Fruit fly (Drosophila melanogaster) whole organism, embryonic: ENCODE data around the gene CG10435.
A peak's percentile ranks its signal among the peaks of the same experiment; 100 is the strongest.

Experiments
- CG11398 ChIP-seq: fragments of 200-800 bp; sonication (Bioruptor generic); optimal IDR thresholded peaks from 2 replicates; lab custom pipeline; 2016; ENCODE audit warnings: missing biosample characterization, missing genetic modification characterization
- CG11504 ChIP-seq: fragments of 200-800 bp; sonication (Bioruptor generic); optimal IDR thresholded peaks from 3 replicates; lab custom pipeline; 2019; ENCODE audit warnings: missing biosample characterization, mild to moderate bottlenecking, missing genetic modification characterization, moderate library complexity
- CG1233 ChIP-seq: fragments of 200-800 bp; sonication (Bioruptor generic); optimal IDR thresholded peaks from 4 replicates; lab custom pipeline; 2018; ENCODE audit warnings: missing biosample characterization, mild to moderate bottlenecking, missing genetic modification characterization
- CG12769 ChIP-seq: fragments of 200-800 bp; sonication (Bioruptor generic); optimal IDR thresholded peaks from 2 replicates; lab custom pipeline; 2019; ENCODE audit warnings: missing biosample characterization, mild to moderate bottlenecking, missing genetic modification characterization, moderate library complexity
- CG15269 ChIP-seq: fragments of 200-800 bp; sonication (Bioruptor generic); optimal IDR thresholded peaks from 2 replicates; lab custom pipeline; 2018; ENCODE audit warnings: missing biosample characterization, mild to moderate bottlenecking, missing genetic modification characterization, moderate library complexity
- CG17385 ChIP-seq: fragments of 200-800 bp; sonication (Bioruptor generic); optimal IDR thresholded peaks from 3 replicates; lab custom pipeline; 2018; ENCODE audit warnings: missing biosample characterization, mild to moderate bottlenecking, missing genetic modification characterization
- CG2202 ChIP-seq: fragments of 200-800 bp; sonication (Bioruptor generic); optimal IDR thresholded peaks from 2 replicates; lab custom pipeline; 2018; ENCODE audit warnings: missing biosample characterization, mild to moderate bottlenecking, missing genetic modification characterization
- CG2875 ChIP-seq: fragments of 200-800 bp; sonication (Bioruptor generic); optimal IDR thresholded peaks from 2 replicates; lab custom pipeline; 2017; ENCODE audit warnings: missing biosample characterization, mild to moderate bottlenecking, missing genetic modification characterization, missing genetic modification reagents
- CG31388 ChIP-seq: fragments of 200-800 bp; sonication (Bioruptor generic); optimal IDR thresholded peaks from 2 replicates; lab custom pipeline; 2016; ENCODE audit warnings: missing biosample characterization, missing genetic modification characterization
- CG3163 ChIP-seq: fragments of 200-800 bp; sonication (Bioruptor generic); optimal IDR thresholded peaks from 3 replicates; lab custom pipeline; 2016; ENCODE audit warnings: missing biosample characterization, missing genetic modification characterization
- CG3281 ChIP-seq: fragments of 200-800 bp; sonication (Bioruptor generic); optimal IDR thresholded peaks from 3 replicates; lab custom pipeline; 2017; ENCODE audit warnings: missing biosample characterization, mild to moderate bottlenecking, missing genetic modification characterization
- CG5180 ChIP-seq: fragments of 200-800 bp; sonication (Bioruptor generic); optimal IDR thresholded peaks from 3 replicates; lab custom pipeline; 2017; ENCODE audit warnings: missing biosample characterization, missing genetic modification characterization, mild to moderate bottlenecking, moderate library complexity, missing genetic modification reagents
- CG6854 ChIP-seq: fragments of 200-800 bp; sonication (Bioruptor generic); optimal IDR thresholded peaks from 3 replicates; lab custom pipeline; 2017; ENCODE audit warnings: missing biosample characterization, mild to moderate bottlenecking, missing genetic modification characterization
- CG7928 ChIP-seq: fragments of 200-800 bp; sonication (Bioruptor generic); optimal IDR thresholded peaks from 2 replicates; lab custom pipeline; 2017; ENCODE audit warnings: missing biosample characterization, mild to moderate bottlenecking, missing genetic modification characterization
- CG8765 ChIP-seq: fragments of 200-800 bp; sonication (Bioruptor generic); IDR thresholded peaks from 2 replicates; pipeline ENCODE4 v1.3.6; 2022; ENCODE audit warnings: missing biosample characterization, missing genetic modification characterization
- Deaf1 ChIP-seq: fragments of 200-800 bp; optimal IDR thresholded peaks from 3 replicates; lab custom pipeline; 2019; ENCODE audit warnings: missing biosample characterization, mild to moderate bottlenecking, missing genetic modification characterization, moderate library complexity
- Dll ChIP-seq: fragments of 200-800 bp; sonication (Bioruptor generic); IDR thresholded peaks from 4 replicates; pipeline ENCODE4 v1.3.6; 2022; ENCODE audit warnings: missing biosample characterization, missing genetic modification characterization; ENCODE audit not compliant: partially characterized antibody
- Drgx ChIP-seq: fragments of 200-800 bp; sonication (Bioruptor generic); IDR thresholded peaks from 2 replicates; pipeline ENCODE4 v1.3.6; 2022; ENCODE audit warnings: missing biosample characterization, missing genetic modification characterization
- Ets65A ChIP-seq: fragments of 200-800 bp; sonication (Bioruptor generic); peaks from one replicate; lab custom pipeline; 2016; ENCODE audit warnings: missing biosample characterization, missing genetic modification characterization
- Hr39 ChIP-seq: fragments of >200 bp; optimal IDR thresholded peaks from 2 replicates; lab custom pipeline; 2017
- Kr ChIP-seq: fragments of 200-800 bp; sonication (Bioruptor generic); optimal IDR thresholded peaks from 2 replicates; lab custom pipeline; 2017; ENCODE audit warnings: missing biosample characterization, mild to moderate bottlenecking, missing genetic modification characterization
- Mad ChIP-seq: fragments of 200-800 bp; sonication (Bioruptor generic); optimal IDR thresholded peaks from 2 replicates; lab custom pipeline; 2016; ENCODE audit warnings: missing biosample characterization, missing genetic modification characterization
- Med ChIP-seq: fragments of 200-800 bp; sonication (Bioruptor generic); peaks from one replicate; lab custom pipeline; 2016; ENCODE audit warnings: missing biosample characterization, missing genetic modification characterization, mild to moderate bottlenecking, inconsistent platforms, moderate library complexity
- Ptx1 ChIP-seq: fragments of 200-800 bp; sonication (Bioruptor generic); IDR thresholded peaks from 2 replicates; pipeline ENCODE4 v1.3.6; 2022; ENCODE audit warnings: missing biosample characterization, missing genetic modification characterization
- Rfx ChIP-seq: fragments of 200-800 bp; sonication (Bioruptor generic); IDR thresholded peaks from 2 replicates; pipeline ENCODE4 v1.3.6; 2022; ENCODE audit warnings: missing biosample characterization, missing genetic modification characterization
- Tbp ChIP-seq: fragments of >200 bp; optimal IDR thresholded peaks from 2 replicates; lab custom pipeline; 2018; ENCODE audit warnings: missing biosample characterization, missing genetic modification characterization
- Trl ChIP-seq, 3 experiments: fragments of >200 bp in 2 of 3; fragments of 200-800 bp in 1 of 3; sonication (Bioruptor generic) in 1 of 3; optimal IDR thresholded peaks; 2 replicates in 1 of 3; 3 replicates in 2 of 3; lab custom pipeline; 2016 to 2017; ENCODE audit warnings: missing biosample characterization in 1 of 3, missing genetic modification characterization in 1 of 3
- ara ChIP-seq: fragments of 200-800 bp; sonication (Bioruptor generic); IDR thresholded peaks from 2 replicates; pipeline ENCODE4 v1.3.6; 2022; ENCODE audit warnings: missing biosample characterization, missing genetic modification characterization
- bowl ChIP-seq: fragments of 200-800 bp; sonication (Bioruptor generic); IDR thresholded peaks from 2 replicates; pipeline ENCODE4 v1.3.6; 2022; ENCODE audit warnings: missing biosample characterization, missing genetic modification characterization
- crol ChIP-seq: fragments of 200-800 bp; sonication (Bioruptor generic); IDR thresholded peaks from 2 replicates; pipeline ENCODE4 v1.3.6; 2022; ENCODE audit warnings: missing biosample characterization, missing genetic modification characterization
- en ChIP-seq: fragments of 200-800 bp; sonication (Bioruptor generic); optimal IDR thresholded peaks from 2 replicates; lab custom pipeline; 2016; ENCODE audit warnings: missing biosample characterization, missing genetic modification characterization
- fu2 ChIP-seq: fragments of 200-800 bp; sonication (Bioruptor generic); optimal IDR thresholded peaks from 2 replicates; lab custom pipeline; 2016; ENCODE audit warnings: missing biosample characterization, missing genetic modification characterization
- gcm2 ChIP-seq: fragments of 200-800 bp; sonication (Bioruptor generic); optimal IDR thresholded peaks from 2 replicates; lab custom pipeline; 2016; ENCODE audit warnings: missing biosample characterization, missing genetic modification characterization
- lbe ChIP-seq: fragments of 200-800 bp; sonication (Bioruptor generic); optimal IDR thresholded peaks from 2 replicates; lab custom pipeline; 2016; ENCODE audit warnings: missing biosample characterization, mild to moderate bottlenecking, missing genetic modification characterization
- nom ChIP-seq: fragments of 200-800 bp; sonication (Bioruptor generic); optimal IDR thresholded peaks from 2 replicates; lab custom pipeline; 2017; ENCODE audit warnings: missing biosample characterization, missing genetic modification characterization, mild to moderate bottlenecking, moderate library complexity, missing genetic modification reagents
- psq ChIP-seq: fragments of 200-800 bp; sonication (Bioruptor generic); optimal IDR thresholded peaks from 2 replicates; lab custom pipeline; 2017; ENCODE audit warnings: missing biosample characterization, missing genetic modification characterization
- scrt ChIP-seq: fragments of 200-800 bp; sonication (Bioruptor generic); optimal IDR thresholded peaks from 2 replicates; lab custom pipeline; 2018; ENCODE audit warnings: missing biosample characterization, mild to moderate bottlenecking, missing genetic modification characterization, moderate library complexity
- tio ChIP-seq: fragments of 200-800 bp; sonication (Bioruptor generic); optimal IDR thresholded peaks from 2 replicates; lab custom pipeline; 2017; ENCODE audit warnings: missing biosample characterization, missing genetic modification characterization, inconsistent platforms
- yki ChIP-seq: fragments of >200 bp; optimal IDR thresholded peaks from 3 replicates; lab custom pipeline; 2018

The CG10435 gene

DNA sequence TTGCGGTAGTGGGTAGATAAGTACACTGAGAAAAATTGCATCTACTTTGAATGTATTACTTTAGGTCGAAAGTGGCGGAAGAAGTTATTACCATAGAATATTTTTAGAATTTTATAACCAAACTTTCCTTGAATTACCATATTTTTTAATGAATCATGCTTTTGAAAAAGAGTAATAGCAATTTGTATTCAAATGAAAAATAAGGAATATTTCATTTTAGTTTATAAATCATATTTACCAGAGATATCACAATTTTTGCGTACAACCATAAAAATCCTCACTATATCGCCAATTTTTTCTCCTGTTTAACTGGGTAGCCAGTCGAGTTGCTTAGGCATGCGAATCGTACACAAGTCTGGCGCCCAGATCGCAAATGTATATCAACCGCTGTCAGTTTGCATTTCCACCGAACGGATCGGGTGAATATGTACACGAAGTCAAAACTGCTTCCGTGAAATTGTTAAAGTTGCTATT lies 43.3 kb downstream of the CG10435 start (continued):
- TF ChIP-seq CG7928 (GFP tag; lab: Kevin White, UChicago) = no peak
- TF ChIP-seq CG3281 = no peak
- no peak for TF ChIP-seq Deaf1 (tag; lab: Kevin White, UChicago)
- no peak for TF ChIP-seq CG8765 (GFP tag; lab: Robert Waterston, UW)
- peak; percentile 39 for TF ChIP-seq Ets65A (GFP tag; lab: Kevin White, UChicago)
- no peak for TF ChIP-seq Ptx1 (GFP tag; lab: Robert Waterston, UW)
- TF ChIP-seq, all 482 proteins: peak for 5

DNA sequence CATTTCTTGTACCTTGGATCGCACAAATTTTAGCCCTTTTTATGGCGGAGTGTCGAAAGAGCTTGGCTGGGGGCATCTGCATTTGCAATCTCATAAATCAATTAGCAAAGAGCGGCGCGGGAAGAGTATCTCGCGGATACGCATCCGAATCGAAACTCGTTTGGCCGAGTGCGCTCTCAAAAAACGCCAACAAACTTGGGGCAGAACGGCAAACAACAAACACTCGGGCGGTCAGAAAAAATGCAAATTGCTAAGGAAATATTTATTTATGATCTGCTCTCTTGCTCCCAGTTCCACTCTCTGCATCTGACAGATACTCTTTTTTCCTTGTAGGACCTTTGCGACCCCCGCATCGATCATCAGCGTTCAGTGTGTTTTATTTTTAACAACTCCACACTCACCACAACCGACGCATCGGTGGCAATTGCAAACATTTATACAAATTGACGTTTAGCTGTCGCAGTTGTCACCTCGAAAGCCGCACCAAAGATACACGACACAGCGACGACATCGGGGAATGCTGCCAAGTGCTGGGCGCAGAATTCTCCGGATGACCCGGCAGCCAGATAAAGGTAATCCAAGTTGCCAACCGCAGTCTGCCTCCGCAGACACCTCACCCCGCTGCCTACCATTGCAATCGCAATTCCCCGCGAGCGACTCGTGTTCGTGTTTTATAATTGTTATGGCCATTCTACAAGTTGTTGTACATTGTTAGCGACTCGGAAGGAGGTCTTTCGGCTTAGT lies 43.9 kb downstream of the CG10435 start:
- TF ChIP-seq CG6854 = no peak
- no peak for TF ChIP-seq Rfx (GFP tag; lab: Robert Waterston, UW)
- TF ChIP-seq CG2875 (GFP tag; lab: Kevin White, UChicago) = no peak
- peak; percentile 20 for TF ChIP-seq Med (GFP tag; lab: Kevin White, UChicago)
- peak in 1 of 2 experiments; percentile 7 for TF ChIP-seq Trl (optimal IDR thresholded peaks at IDR 0.05; lab: Kevin White, UChicago)
- TF ChIP-seq Trl (GFP tag; optimal IDR thresholded peaks at IDR 0.05; lab: Kevin White, UChicago) = no peak

DNA sequence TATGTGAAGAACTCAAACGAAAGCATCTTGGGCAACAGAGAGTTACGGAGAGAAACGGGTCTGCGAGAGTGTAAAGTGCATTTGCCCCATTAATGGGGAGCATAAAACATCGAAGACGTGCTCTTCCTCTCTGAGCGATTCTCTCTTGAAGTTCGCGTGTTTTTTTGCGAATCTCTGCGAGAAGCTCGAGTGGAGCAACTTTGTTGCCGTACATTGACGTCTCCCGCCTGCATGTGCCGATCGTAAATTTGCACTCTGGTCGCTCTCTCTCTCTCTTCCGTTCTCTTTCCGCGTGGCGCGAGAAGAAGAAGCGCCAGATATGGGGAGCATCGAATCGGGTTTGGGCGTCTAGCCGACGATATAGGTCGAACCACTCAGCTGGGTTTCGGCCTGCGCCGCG lies 45.2 kb downstream of the CG10435 start:
- TF ChIP-seq Hr39 (lab: Kevin White, UChicago) = no peak
- TF ChIP-seq CG11398 (GFP tag; lab: Kevin White, UChicago) = no peak
- no peak for TF ChIP-seq crol (GFP tag; lab: Robert Waterston, UW)
- peak; percentile 71 for TF ChIP-seq Drgx
- no peak for TF ChIP-seq Mad (GFP tag; lab: Kevin White, UChicago)
- TF ChIP-seq CG12769 = peak; percentile 52
- no peak for TF ChIP-seq CG31388 (GFP tag; lab: Kevin White, UChicago)
- TF ChIP-seq lbe = peak; percentile 67
- TF ChIP-seq bowl (GFP tag; lab: Robert Waterston, UW) = no peak
- peak; percentile 34 for TF ChIP-seq CG5180 (GFP tag; lab: Kevin White, UChicago)
- TF ChIP-seq fu2 (GFP tag; lab: Kevin White, UChicago) = no peak
- TF ChIP-seq tio (GFP tag; lab: Kevin White, UChicago) = no peak
- peak; percentile 54 to 78 for TF ChIP-seq Trl (optimal IDR thresholded peaks at IDR 0.05; lab: Kevin White, UChicago)
- TF ChIP-seq Trl (GFP tag; optimal IDR thresholded peaks at IDR 0.05; lab: Kevin White, UChicago) = no peak
- TF ChIP-seq scrt (GFP tag; lab: Kevin White, UChicago) = no peak
- TF ChIP-seq CG15269 (tag; lab: Kevin White, UChicago) = no peak
- TF ChIP-seq psq (GFP tag; lab: Kevin White, UChicago) = no peak
- TF ChIP-seq CG3163 = peak; percentile 12
- TF ChIP-seq Dll (GFP tag; lab: Robert Waterston, UW) = peak; percentile 55; the same call in 1 of the 4 replicates
- TF ChIP-seq yki (lab: Kevin White, UChicago) = peak; percentile 29
- TF ChIP-seq CG1233 (GFP tag; lab: Kevin White, UChicago) = no peak
- 0 out of 2 replicates have a peak, but pooled peaks have one; percentile 39 for TF ChIP-seq ara (GFP tag; lab: Robert Waterston, UW)
- no peak for TF ChIP-seq CG2202 (tag; lab: Kevin White, UChicago)
- TF ChIP-seq Tbp (GFP tag; lab: Kevin White, UChicago) = no peak
- no peak for TF ChIP-seq en (GFP tag; lab: Kevin White, UChicago)
- peak; percentile 33 for TF ChIP-seq CG17385
- no peak for TF ChIP-seq gcm2 (GFP tag; lab: Kevin White, UChicago)
- TF ChIP-seq CG11504 (tag; lab: Kevin White, UChicago) = peak; percentile 59
- TF ChIP-seq Kr (GFP tag; lab: Kevin White, UChicago) = no peak
- TF ChIP-seq nom (GFP tag; lab: Kevin White, UChicago) = peak; percentile 85
